Fruit fly (Drosophila melanogaster) S2 (cell line): ENCODE data around the gene Drsl5.
A peak's percentile ranks its signal among the peaks of the same experiment; 100 is the strongest.

Experiments
- CG8478 ChIP-seq: fragments of >200 bp; optimal IDR thresholded peaks from 2 replicates; lab custom pipeline; 2018
- CTCF ChIP-seq, 2 experiments: fragments of >200 bp; optimal IDR thresholded peaks; 2 replicates each; lab custom pipeline; 2018

Drsl5 gene

dm6 chr3L:3316441-3316840, at the start of gene Drsl5:
Gene Drsl5, plus strand, starts transcription at chr3L:3316781.
- TF ChIP-seq CTCF (optimal IDR thresholded peaks at IDR 0.05; lab: Kevin White, UChicago) (no peak), CG8478 (lab: Kevin White, UChicago) (no peak)

dm6 chr3L:3268161-3268560, 48.4 kb upstream of the Drsl5 start, which contains the start of gene CG34265:
Gene CG34265, plus strand, starts transcription at chr3L:3268461.
- TF ChIP-seq CG8478 (lab: Kevin White, UChicago) (no peak), CTCF (optimal IDR thresholded peaks at IDR 0.05; lab: Kevin White, UChicago) (no peak)

dm6 chr3L:3270736-3271135, 45.8 kb upstream of the Drsl5 start, which contains the start of gene CG14960:
Gene CG14960, plus strand, starts transcription at chr3L:3271036.
- TF ChIP-seq CTCF (optimal IDR thresholded peaks at IDR 0.05; lab: Kevin White, UChicago): no peak
- TF ChIP-seq CG8478 (lab: Kevin White, UChicago): no peak

dm6 chr3L:3274463-3275177, 42.0 kb upstream of the Drsl5 start:
- TF ChIP-seq CG8478 (lab: Kevin White, UChicago) (no peak), CTCF (optimal IDR thresholded peaks at IDR 0.05; lab: Kevin White, UChicago) (no peak)

dm6 chr3L:3276930-3277329, 39.7 kb upstream of the Drsl5 start:
- TF ChIP-seq CTCF (optimal IDR thresholded peaks at IDR 0.05; lab: Kevin White, UChicago) (peak; percentile 46 to 66), CG8478 (lab: Kevin White, UChicago) (no peak)

dm6 chr3L:3279930-3280329, 36.7 kb upstream of the Drsl5 start, which contains the start of gene CG12017:
Gene CG12017, plus strand, starts transcription at chr3L:3280239.
- TF ChIP-seq CTCF (optimal IDR thresholded peaks at IDR 0.05; lab: Kevin White, UChicago): no peak
- TF ChIP-seq CG8478 (lab: Kevin White, UChicago): no peak

dm6 chr3L:3283264-3283663, 33.3 kb upstream of the Drsl5 start:
- TF ChIP-seq CTCF (optimal IDR thresholded peaks at IDR 0.05; lab: Kevin White, UChicago): no peak
- no peak for TF ChIP-seq CG8478 (lab: Kevin White, UChicago)

- no peak for TF ChIP-seq CTCF (optimal IDR thresholded peaks at IDR 0.05; lab: Kevin White, UChicago)
- TF ChIP-seq CG8478 (lab: Kevin White, UChicago): no peak
Observed at dm6 chr3L:3284900-3285299, 31.7 kb upstream of the Drsl5 start.

- TF ChIP-seq CTCF (optimal IDR thresholded peaks at IDR 0.05; lab: Kevin White, UChicago) (peak; percentile 75 to 90), CG8478 (lab: Kevin White, UChicago) (no peak)
Observed at dm6 chr3L:3288414-3288813, 28.2 kb upstream of the Drsl5 start.

- TF ChIP-seq CTCF (optimal IDR thresholded peaks at IDR 0.05; lab: Kevin White, UChicago) (no peak), CG8478 (lab: Kevin White, UChicago) (no peak)
Observed at dm6 chr3L:3291159-3291558, 25.4 kb upstream of the Drsl5 start, which contains the start of gene CG12009. Gene CG12009, plus strand, starts transcription at chr3L:3291459.

dm6 chr3L:3300345-3300744, 16.2 kb upstream of the Drsl5 start:
- TF ChIP-seq CG8478 (lab: Kevin White, UChicago): no peak
- TF ChIP-seq CTCF (optimal IDR thresholded peaks at IDR 0.05; lab: Kevin White, UChicago): no peak

- no peak for TF ChIP-seq CTCF (optimal IDR thresholded peaks at IDR 0.05; lab: Kevin White, UChicago)
Observed at dm6 chr3L:3301171-3301738, 15.3 kb upstream of the Drsl5 start.

- TF ChIP-seq CTCF (optimal IDR thresholded peaks at IDR 0.05; lab: Kevin White, UChicago) (no peak), CG8478 (lab: Kevin White, UChicago) (no peak)
Observed at dm6 chr3L:3303087-3303526, 13.5 kb upstream of the Drsl5 start, which contains the start of gene CG14968. Gene CG14968, minus strand, starts transcription at chr3L:3303112.

- TF ChIP-seq CTCF (optimal IDR thresholded peaks at IDR 0.05; lab: Kevin White, UChicago) (no peak), CG8478 (lab: Kevin White, UChicago) (no peak)
Observed at dm6 chr3L:3303534-3304459, 12.8 kb upstream of the Drsl5 start, which contains the start of gene ZnT63C. Gene ZnT63C, plus strand, starts transcription at chr3L:3303708.
